Worm (Caenorhabditis elegans) whole organism, early embryonic: Measurements from ENCODE around the gene K12G11.6.

Experiments
- F13C5.2 ChIP-seq: sonication (generic microtip); optimal IDR thresholded peaks from 2 replicates; lab custom pipeline; 2017; ENCODE audit warnings: mild to moderate bottlenecking, missing genetic modification characterization, inconsistent platforms, missing compliant biosample characterization
- aly-1 ChIP-seq: sonication (generic microtip); optimal IDR thresholded peaks from 2 replicates; lab custom pipeline; 2016; ENCODE audit warnings: missing genetic modification characterization, missing compliant biosample characterization
- ama-1 ChIP-seq: fragments of 150-350 bp; optimal IDR thresholded peaks from 2 replicates; lab custom pipeline; 2014
- hmg-4 ChIP-seq: fragments of 200-800 bp; sonication (Bioruptor generic); optimal IDR thresholded peaks from 2 replicates; lab custom pipeline; 2018; ENCODE audit warnings: mild to moderate bottlenecking, missing genetic modification characterization, missing compliant biosample characterization
- scrt-1 ChIP-seq: fragments of 200-800 bp; sonication (Bioruptor generic); IDR thresholded peaks from 2 replicates; pipeline ENCODE4 v1.3.6; 2022; ENCODE audit warnings: missing genetic modification characterization, missing compliant biosample characterization
- sea-1 ChIP-seq: fragments of 200-800 bp; sonication (Bioruptor generic); conservative IDR thresholded peaks from 2 replicates; pipeline ENCODE4 v1.3.6; 2022; ENCODE audit warnings: missing genetic modification characterization, missing compliant biosample characterization
- tbx-11 ChIP-seq: fragments of 200-800 bp; sonication (Bioruptor generic); IDR thresholded peaks from 2 replicates; pipeline ENCODE4 v1.3.6; 2022; ENCODE audit warnings: missing genetic modification characterization, missing compliant biosample characterization
- tra-4 ChIP-seq: sonication (generic microtip); optimal IDR thresholded peaks from 2 replicates; lab custom pipeline; 2017; ENCODE audit warnings: missing genetic modification characterization, missing compliant biosample characterization

- TF ChIP-seq tbx-11 (GFP tag; lab: Robert Waterston, UW) (no peak), hmg-4 (GFP tag; lab: Kevin White, UChicago) (no peak), scrt-1 (GFP tag; lab: Robert Waterston, UW) (no peak), sea-1 (GFP tag; lab: Robert Waterston, UW) (no peak), ama-1 (no peak), aly-1 (tag; lab: Kevin White, UChicago) (no peak), F13C5.2 (tag; lab: Kevin White, UChicago) (no peak), tra-4 (tag; lab: Kevin White, UChicago) (no peak)
Observed at ce11 chrV:11934848-11935247, 40.7 kb downstream of the K12G11.6 start, which contains the start of gene F58H1.8.
